Worm (Caenorhabditis elegans) whole organism, early embryonic: Measurements from ENCODE around the gene W04G3.12.
A peak's percentile ranks its signal among the peaks of the same experiment; 100 is the strongest.

Experiments
- B0310.2 ChIP-seq: sonication (generic microtip); optimal IDR thresholded peaks from 2 replicates; lab custom pipeline; 2016; ENCODE audit warnings: mild to moderate bottlenecking, missing genetic modification characterization, missing compliant biosample characterization
- F13C5.2 ChIP-seq: sonication (generic microtip); optimal IDR thresholded peaks from 2 replicates; lab custom pipeline; 2017; ENCODE audit warnings: mild to moderate bottlenecking, missing genetic modification characterization, inconsistent platforms, missing compliant biosample characterization
- aly-1 ChIP-seq: sonication (generic microtip); optimal IDR thresholded peaks from 2 replicates; lab custom pipeline; 2016; ENCODE audit warnings: missing genetic modification characterization, missing compliant biosample characterization
- ama-1 ChIP-seq: fragments of 150-350 bp; optimal IDR thresholded peaks from 2 replicates; lab custom pipeline; 2014
- ceh-13 ChIP-seq: fragments of 200-800 bp; sonication (Bioruptor generic); optimal IDR thresholded peaks from 2 replicates; lab custom pipeline; 2018; ENCODE audit warnings: mild to moderate bottlenecking, missing genetic modification characterization, missing compliant biosample characterization
- ceh-36 ChIP-seq: sonication (generic microtip); optimal IDR thresholded peaks from 2 replicates; lab custom pipeline; 2016; ENCODE audit warnings: missing genetic modification characterization, inconsistent platforms, missing compliant biosample characterization
- ets-7 ChIP-seq: sonication (generic microtip); optimal IDR thresholded peaks from 2 replicates; lab custom pipeline; 2016; ENCODE audit warnings: missing genotype, missing genetic modification characterization, missing compliant biosample characterization
- flt-1 ChIP-seq: fragments of 200-800 bp; sonication (Bioruptor generic); IDR thresholded peaks from 2 replicates; pipeline ENCODE4 v1.3.6; 2022; ENCODE audit warnings: missing genetic modification characterization, missing compliant biosample characterization
- hmbx-1 ChIP-seq: sonication (generic microtip); optimal IDR thresholded peaks from 2 replicates; lab custom pipeline; 2016; ENCODE audit warnings: mild to moderate bottlenecking, missing genetic modification characterization, missing compliant biosample characterization
- hmg-4 ChIP-seq: fragments of 200-800 bp; sonication (Bioruptor generic); optimal IDR thresholded peaks from 2 replicates; lab custom pipeline; 2018; ENCODE audit warnings: mild to moderate bottlenecking, missing genetic modification characterization, missing compliant biosample characterization
- hnd-1 ChIP-seq: sonication (generic microtip); optimal IDR thresholded peaks from 2 replicates; lab custom pipeline; 2016; ENCODE audit warnings: missing genetic modification characterization, missing compliant biosample characterization
- pes-1 ChIP-seq: fragments of 200-800 bp; sonication (Bioruptor generic); IDR thresholded peaks from 2 replicates; pipeline ENCODE4 v1.3.6; 2022; ENCODE audit warnings: missing genetic modification reagents, missing genetic modification characterization, missing compliant biosample characterization
- scrt-1 ChIP-seq: fragments of 200-800 bp; sonication (Bioruptor generic); IDR thresholded peaks from 2 replicates; pipeline ENCODE4 v1.3.6; 2022; ENCODE audit warnings: missing genetic modification characterization, missing compliant biosample characterization
- sea-1 ChIP-seq: fragments of 200-800 bp; sonication (Bioruptor generic); conservative IDR thresholded peaks from 2 replicates; pipeline ENCODE4 v1.3.6; 2022; ENCODE audit warnings: missing genetic modification characterization, missing compliant biosample characterization
- tbx-11 ChIP-seq: fragments of 200-800 bp; sonication (Bioruptor generic); IDR thresholded peaks from 2 replicates; pipeline ENCODE4 v1.3.6; 2022; ENCODE audit warnings: missing genetic modification characterization, missing compliant biosample characterization
- tbx-37 ChIP-seq: fragments of 200-800 bp; sonication (Bioruptor generic); conservative IDR thresholded peaks from 2 replicates; pipeline ENCODE4 v1.3.6; 2022; ENCODE audit warnings: missing genetic modification reagents, missing genetic modification characterization, missing compliant biosample characterization
- tra-4 ChIP-seq: sonication (generic microtip); optimal IDR thresholded peaks from 2 replicates; lab custom pipeline; 2017; ENCODE audit warnings: missing genetic modification characterization, missing compliant biosample characterization

The W04G3.12 gene

DNA sequence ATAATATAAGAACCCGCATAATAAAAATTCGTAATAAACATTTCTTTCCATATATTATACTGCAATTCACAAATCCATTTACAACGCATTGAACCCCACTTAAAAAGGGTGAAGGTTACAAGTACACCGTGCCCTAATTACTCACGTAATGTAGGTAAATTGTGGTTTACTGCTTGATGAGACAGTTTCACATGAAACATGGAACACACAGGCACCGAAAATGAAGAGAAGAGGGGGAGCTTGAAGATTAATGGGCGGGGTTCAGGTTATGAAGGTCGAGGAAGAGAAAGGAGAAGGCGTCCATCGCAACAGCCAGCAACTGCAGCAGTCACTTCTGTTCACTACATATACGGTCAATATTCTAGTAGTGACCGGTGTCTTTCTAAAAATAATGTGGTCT, 16.9 kb downstream of the W04G3.12 start, which contains the start of gene lpr-6:
lpr-6 (plus strand) TSS at position 251 of the 400 bp plus-strand sequence.
- TF ChIP-seq hmg-4 (GFP tag; lab: Kevin White, UChicago) (no peak), B0310.2 (tag; lab: Kevin White, UChicago) (no peak), F13C5.2 (tag; lab: Kevin White, UChicago) (no peak), sea-1 (GFP tag; lab: Robert Waterston, UW) (no peak), hmbx-1 (tag; lab: Kevin White, UChicago) (no peak), flt-1 (GFP tag; lab: Robert Waterston, UW) (no peak), pes-1 (GFP tag; lab: Robert Waterston, UW) (no peak)

ce11 chrX:11057028-11057427, 19.6 kb downstream of the W04G3.12 start, which contains the start of gene lpr-3:
Gene lpr-3 (plus strand): TSS chrX:11057401.
- 0 out of 2 replicates have a peak, but pooled peaks have one; percentile 21 for TF ChIP-seq sea-1 (GFP tag; lab: Robert Waterston, UW)
- TF ChIP-seq pes-1 (GFP tag; lab: Robert Waterston, UW) = no peak
- TF ChIP-seq hmg-4 (GFP tag; lab: Kevin White, UChicago) = peak; percentile 34

- TF ChIP-seq ets-7 (tag; lab: Kevin White, UChicago) (no peak), ceh-13 (GFP tag; lab: Kevin White, UChicago) (no peak), flt-1 (GFP tag; lab: Robert Waterston, UW) (no peak), aly-1 (tag; lab: Kevin White, UChicago) (no peak), scrt-1 (GFP tag; lab: Robert Waterston, UW) (no peak), ceh-36 (tag; lab: Kevin White, UChicago) (no peak), hmg-4 (GFP tag; lab: Kevin White, UChicago) (no peak), tbx-37 (no peak)
Measured at ce11 chrX:11053615-11054014, 23.0 kb downstream of the W04G3.12 start, which contains the start of gene C09F12.2. Gene C09F12.2 (plus strand): TSS chrX:11053915.

DNA sequence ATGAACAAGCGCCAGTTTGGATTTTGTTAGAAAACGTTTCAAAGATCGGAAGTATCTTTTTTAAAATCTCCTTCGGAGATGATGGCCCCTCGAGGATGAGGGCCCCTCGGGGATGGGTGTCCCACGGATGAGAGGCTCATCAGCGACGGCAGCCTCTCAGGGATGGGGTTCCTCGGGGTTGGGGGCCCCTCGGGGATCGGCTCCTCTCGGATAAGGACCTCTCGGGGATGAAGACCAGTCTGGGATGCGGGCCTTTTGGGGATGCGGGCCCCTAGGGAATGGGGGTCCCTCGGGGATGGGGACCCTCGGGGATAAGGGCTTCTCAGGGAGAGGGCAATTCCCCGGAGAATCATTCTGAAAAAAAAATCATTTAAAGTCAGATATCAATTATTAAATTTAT, 26.3 kb downstream of the W04G3.12 start:
- TF ChIP-seq pes-1 (GFP tag; lab: Robert Waterston, UW) (no peak), aly-1 (tag; lab: Kevin White, UChicago) (no peak), B0310.2 (tag; lab: Kevin White, UChicago) (no peak), ceh-13 (GFP tag; lab: Kevin White, UChicago) (no peak), ama-1 (lab: Kevin White, UChicago) (no peak), ceh-36 (tag; lab: Kevin White, UChicago) (no peak)

- no peak for TF ChIP-seq sea-1 (GFP tag; lab: Robert Waterston, UW)
- no peak for TF ChIP-seq hnd-1 (tag; lab: Kevin White, UChicago)
- no peak for TF ChIP-seq ceh-13 (GFP tag; lab: Kevin White, UChicago)
- TF ChIP-seq scrt-1 (GFP tag; lab: Robert Waterston, UW) = no peak
- no peak for TF ChIP-seq ets-7 (tag; lab: Kevin White, UChicago)
- no peak for TF ChIP-seq flt-1 (GFP tag; lab: Robert Waterston, UW)
- TF ChIP-seq tbx-37 = no peak
- TF ChIP-seq tbx-11 (GFP tag; lab: Robert Waterston, UW) = no peak
- no peak for TF ChIP-seq hmg-4 (GFP tag; lab: Kevin White, UChicago)
- no peak for TF ChIP-seq B0310.2 (tag; lab: Kevin White, UChicago)
- no peak for TF ChIP-seq aly-1 (tag; lab: Kevin White, UChicago)
- TF ChIP-seq tra-4 (tag; lab: Kevin White, UChicago) = no peak
- TF ChIP-seq hmbx-1 (tag; lab: Kevin White, UChicago) = no peak
- TF ChIP-seq pes-1 (GFP tag; lab: Robert Waterston, UW) = no peak
- no peak for TF ChIP-seq ceh-36 (tag; lab: Kevin White, UChicago)
- TF ChIP-seq F13C5.2 (tag; lab: Kevin White, UChicago) = no peak
- no peak for TF ChIP-seq ama-1 (lab: Kevin White, UChicago)
Measured at ce11 chrX:11047183-11047582, 29.4 kb downstream of the W04G3.12 start, which contains the start of gene clc-1. Gene clc-1 (plus strand): TSS chrX:11047446.

- TF ChIP-seq hmbx-1 (tag; lab: Kevin White, UChicago) = no peak
- no peak for TF ChIP-seq tbx-37
- TF ChIP-seq pes-1 (GFP tag; lab: Robert Waterston, UW) = no peak
- no peak for TF ChIP-seq hmg-4 (GFP tag; lab: Kevin White, UChicago)
- no peak for TF ChIP-seq ets-7 (tag; lab: Kevin White, UChicago)
- no peak for TF ChIP-seq ceh-36 (tag; lab: Kevin White, UChicago)
- TF ChIP-seq aly-1 (tag; lab: Kevin White, UChicago) = no peak
- no peak for TF ChIP-seq sea-1 (GFP tag; lab: Robert Waterston, UW)
- TF ChIP-seq B0310.2 (tag; lab: Kevin White, UChicago) = no peak
- no peak for TF ChIP-seq tbx-11 (GFP tag; lab: Robert Waterston, UW)
- TF ChIP-seq ama-1 (lab: Kevin White, UChicago) = no peak
- no peak for TF ChIP-seq tra-4 (tag; lab: Kevin White, UChicago)
- TF ChIP-seq ceh-13 (GFP tag; lab: Kevin White, UChicago) = no peak
- TF ChIP-seq flt-1 (GFP tag; lab: Robert Waterston, UW) = no peak
- TF ChIP-seq hnd-1 (tag; lab: Kevin White, UChicago) = no peak
- TF ChIP-seq scrt-1 (GFP tag; lab: Robert Waterston, UW) = no peak
- no peak for TF ChIP-seq F13C5.2 (tag; lab: Kevin White, UChicago)
Measured at ce11 chrX:11042777-11043176, 33.8 kb downstream of the W04G3.12 start, which contains the start of gene C09F12.3. Gene C09F12.3 (minus strand): TSS chrX:11042877.

ce11 chrX:11038221-11038620, 38.4 kb downstream of the W04G3.12 start:
- TF ChIP-seq B0310.2 (tag; lab: Kevin White, UChicago) = no peak
